Fruit fly (Drosophila melanogaster): ENCODE measurements around the gene Proc-R.

The Proc-R gene

DNA sequence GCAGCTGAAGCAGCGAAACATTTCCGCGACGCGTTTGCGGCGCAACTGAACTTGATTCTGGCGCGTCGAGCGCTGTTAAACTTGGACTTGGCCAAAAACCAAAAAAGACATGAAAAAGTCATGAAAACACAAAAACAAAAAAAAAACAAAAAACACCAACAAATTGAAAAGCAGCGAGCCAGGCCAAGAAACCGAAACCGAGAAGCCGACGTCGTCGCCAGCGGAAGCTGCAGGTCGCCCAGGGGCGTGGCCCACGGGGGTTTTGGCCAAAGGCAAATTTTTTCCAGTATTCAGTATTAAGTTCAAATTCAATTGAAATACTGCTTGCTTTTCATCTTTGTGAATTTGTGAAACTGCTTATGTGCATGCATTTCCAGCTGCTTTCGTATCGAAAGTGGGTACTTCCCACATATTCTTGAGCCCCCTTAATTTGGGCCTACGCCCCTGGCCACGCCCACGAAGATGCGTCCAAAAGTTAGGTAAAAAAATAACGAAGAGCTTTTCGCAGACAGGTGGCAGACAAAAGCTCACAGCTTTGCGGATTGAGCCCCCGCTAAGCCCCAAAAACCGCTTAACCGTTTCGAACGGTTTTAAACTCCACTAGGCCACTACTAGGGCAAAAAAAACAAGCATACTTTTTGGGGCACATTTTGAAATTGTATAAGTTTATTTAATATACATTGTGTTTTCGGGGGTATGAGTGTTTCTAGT is 40.9 kb upstream of the Proc-R start, which contains the start of gene CG3009 (continued):
- TF ChIP-seq Optix (GFP tag; IDR thresholded peaks at IDR 0.05): peak; percentile 98
- TF ChIP-seq abd-A (tag; optimal IDR thresholded peaks at IDR 0.05): peak; percentile 85
- peak; percentile 98 for TF ChIP-seq tx (GFP tag; optimal IDR thresholded peaks at IDR 0.05)
- peak; percentile 99 for TF ChIP-seq Ets65A (GFP tag)
- TF ChIP-seq prd (optimal IDR thresholded peaks at IDR 0.05): no peak
- TF ChIP-seq prd (GFP tag; IDR thresholded peaks at IDR 0.05): peak; percentile 98
- peak; percentile 98 for TF ChIP-seq tin (GFP tag; optimal IDR thresholded peaks at IDR 0.05)
- TF ChIP-seq H2.0 (GFP tag; IDR thresholded peaks at IDR 0.05): peak; percentile 96
- TF ChIP-seq CG7786 (GFP tag; optimal IDR thresholded peaks at IDR 0.05): peak; percentile 98
- TF ChIP-seq Kr (GFP tag; optimal IDR thresholded peaks at IDR 0.05): no peak
- peak; percentile 97 for TF ChIP-seq repo (GFP tag; optimal IDR thresholded peaks at IDR 0.05)
- peak; percentile 98 for TF ChIP-seq CG14441 (GFP tag; IDR thresholded peaks at IDR 0.05)
- peak; percentile 99 for TF ChIP-seq Rfx (GFP tag; IDR thresholded peaks at IDR 0.05)
- TF ChIP-seq Bgb (GFP tag; IDR thresholded peaks at IDR 0.05; ENCODE audit: partially characterized antibody): peak; percentile 29; the same call in 1 of the 2 replicates
- TF ChIP-seq CG2889 (GFP tag; IDR thresholded peaks at IDR 0.05): peak; percentile 95
- TF ChIP-seq CG10979 (tag; optimal IDR thresholded peaks at IDR 0.05): peak; percentile 93
- peak; percentile 99 for TF ChIP-seq row (GFP tag; IDR thresholded peaks at IDR 0.05)
- TF ChIP-seq Ets97D (GFP tag; optimal IDR thresholded peaks at IDR 0.05): peak; percentile 93
- no peak for TF ChIP-seq cad (GFP tag; optimal IDR thresholded peaks at IDR 0.05)
- TF ChIP-seq CG10147 (GFP tag; optimal IDR thresholded peaks at IDR 0.05): peak; percentile 97
- peak; percentile 97 for TF ChIP-seq CG10209 (GFP tag; optimal IDR thresholded peaks at IDR 0.05)
- peak; percentile 16 for TF ChIP-seq zf30C (GFP tag; optimal IDR thresholded peaks at IDR 0.05)
- peak; percentile 89 for TF ChIP-seq CG8359 (GFP tag; optimal IDR thresholded peaks at IDR 0.05; ENCODE audit: borderline replicate concordance)
- TF ChIP-seq Sin3A (optimal IDR thresholded peaks at IDR 0.05): no peak
- peak; percentile 97 for TF ChIP-seq Bteb2 (GFP tag; optimal IDR thresholded peaks at IDR 0.05)
- peak; percentile 96 for TF ChIP-seq CG2199 (GFP tag; IDR thresholded peaks at IDR 0.05)
- TF ChIP-seq ems (GFP tag; optimal IDR thresholded peaks at IDR 0.05): peak; percentile 98
- peak; percentile 94 for TF ChIP-seq CG43689 (GFP tag; IDR thresholded peaks at IDR 0.05)
- TF ChIP-seq CG18476 (GFP tag; optimal IDR thresholded peaks at IDR 0.05): peak; percentile 93
- TF ChIP-seq CG2120 (GFP tag; optimal IDR thresholded peaks at IDR 0.05): peak; percentile 99
- TF ChIP-seq tll (GFP tag; optimal IDR thresholded peaks at IDR 0.05): peak in 1 of 2 experiments; percentile 5
- TF ChIP-seq lmd (GFP tag; IDR thresholded peaks at IDR 0.05): peak; percentile 99
- TF ChIP-seq CG3995 (GFP tag; optimal IDR thresholded peaks at IDR 0.05): peak; percentile 79
- peak; percentile 99 for TF ChIP-seq CG9932 (GFP tag; IDR thresholded peaks at IDR 0.05)
- peak; percentile 98 for TF ChIP-seq gro (GFP tag; optimal IDR thresholded peaks at IDR 0.05)
- TF ChIP-seq lilli (GFP tag; optimal IDR thresholded peaks at IDR 0.05): peak; percentile 99
- peak; percentile 98 for TF ChIP-seq ranshi (GFP tag; IDR thresholded peaks at IDR 0.05)
- peak; percentile 35 for TF ChIP-seq CG7271 (tag; optimal IDR thresholded peaks at IDR 0.05)
- peak; percentile 97 for TF ChIP-seq unpg (GFP tag; optimal IDR thresholded peaks at IDR 0.05)
- TF ChIP-seq CG6854 (GFP tag; optimal IDR thresholded peaks at IDR 0.05): peak; percentile 97
- peak; percentile 96 for TF ChIP-seq jing (GFP tag; optimal IDR thresholded peaks at IDR 0.05)
- TF ChIP-seq unc-4 (GFP tag; IDR thresholded peaks at IDR 0.05; ENCODE audit: partially characterized antibody): no peak
- peak; percentile 85 for TF ChIP-seq CG10431 (GFP tag; optimal IDR thresholded peaks at IDR 0.05)
- peak; percentile 99 for TF ChIP-seq CG32532 (GFP tag; IDR thresholded peaks at IDR 0.05)
- TF ChIP-seq hbn (GFP tag; IDR thresholded peaks at IDR 0.05; ENCODE audit: partially characterized antibody): no peak
- TF ChIP-seq Meics (GFP tag; optimal IDR thresholded peaks at IDR 0.05): peak; percentile 98
- peak; percentile 97 for TF ChIP-seq disco-r (GFP tag; optimal IDR thresholded peaks at IDR 0.05)
- peak; percentile 94 for TF ChIP-seq CG4820 (GFP tag; optimal IDR thresholded peaks at IDR 0.05)
- peak; percentile 98 for TF ChIP-seq Ptx1 (GFP tag; IDR thresholded peaks at IDR 0.05)
- peak; percentile 84 for TF ChIP-seq Nf-YB (GFP tag; optimal IDR thresholded peaks at IDR 0.05)

Data from whole organism, embryonic.